Worm (Caenorhabditis elegans) whole organism, L2 larva: ENCODE results near the gene cyl-1.

Experiments used
- C34F6.9 ChIP-seq: fragments of 150-350 bp; optimal IDR thresholded peaks from 2 replicates; lab custom pipeline; 2014; ENCODE audit warnings: missing biosample characterization, missing genetic modification characterization
- R02D3.7 ChIP-seq: fragments of 150-350 bp; optimal IDR thresholded peaks from 2 replicates; lab custom pipeline; 2014; ENCODE audit warnings: missing biosample characterization, missing genetic modification characterization
- Y55F3AM.14 ChIP-seq: fragments of 200-800 bp; sonication (Bioruptor generic); optimal IDR thresholded peaks from 2 replicates; lab custom pipeline; 2018; ENCODE audit warnings: mild to moderate bottlenecking, missing genetic modification characterization, missing compliant biosample characterization
- ZK546.5 ChIP-seq: sonication (generic microtip); optimal IDR thresholded peaks from 2 replicates; lab custom pipeline; 2017; ENCODE audit warnings: missing biosample characterization, missing genetic modification characterization
- alr-1 ChIP-seq: fragments of 150-350 bp; optimal IDR thresholded peaks from 2 replicates; lab custom pipeline; 2014; ENCODE audit warnings: missing biosample characterization, missing genetic modification characterization
- ama-1 ChIP-seq: fragments of 150-350 bp; optimal IDR thresholded peaks from 2 replicates; lab custom pipeline; 2018; ENCODE audit warnings: inconsistent platforms
- blmp-1 ChIP-seq: sonication (generic microtip); optimal IDR thresholded peaks from 2 replicates; lab custom pipeline; 2017; ENCODE audit warnings: missing genetic modification characterization, mild to moderate bottlenecking, missing compliant biosample characterization, antibody characterized with exemption, moderate library complexity; ENCODE audit not compliant: insufficient read depth
- ceh-82 ChIP-seq: fragments of 150-350 bp; optimal IDR thresholded peaks from 2 replicates; lab custom pipeline; 2014; ENCODE audit warnings: missing biosample characterization, missing genetic modification characterization
- crh-2 ChIP-seq: sonication (generic microtip); optimal IDR thresholded peaks from 2 replicates; lab custom pipeline; 2017; ENCODE audit warnings: missing biosample characterization, missing genetic modification characterization
- elt-3 ChIP-seq: sonication (generic microtip); optimal IDR thresholded peaks from 2 replicates; lab custom pipeline; 2017; ENCODE audit warnings: missing biosample characterization, missing genetic modification characterization
- fos-1 ChIP-seq: fragments of 150-350 bp; optimal IDR thresholded peaks from 2 replicates; lab custom pipeline; 2014; ENCODE audit warnings: missing biosample characterization, missing genetic modification characterization
- gmeb-1 ChIP-seq: fragments of 150-350 bp; optimal IDR thresholded peaks from 2 replicates; lab custom pipeline; 2014; ENCODE audit warnings: missing biosample characterization, missing genetic modification characterization
- lin-11 ChIP-seq: fragments of 150-350 bp; sonication (generic microtip); optimal IDR thresholded peaks from 2 replicates; lab custom pipeline; 2014; ENCODE audit warnings: missing biosample characterization, missing genetic modification characterization, inconsistent platforms, mixed read lengths
- lin-13 ChIP-seq: fragments of 150-350 bp; optimal IDR thresholded peaks from 2 replicates; lab custom pipeline; 2014; ENCODE audit warnings: missing biosample characterization, missing genetic modification reagents, missing genetic modification characterization
- lin-39 ChIP-seq: fragments of 150-350 bp; optimal IDR thresholded peaks from 2 replicates; lab custom pipeline; 2014; ENCODE audit warnings: missing biosample characterization, missing genetic modification reagents, missing genetic modification characterization
- lsy-2 ChIP-seq, 2 experiments: fragments of 150-350 bp in 1 of 2; sonication (generic microtip) in 1 of 2; optimal IDR thresholded peaks; 2 replicates each; lab custom pipeline; 2014 to 2017; ENCODE audit warnings: missing biosample characterization in 2 of 2, missing genetic modification characterization in 2 of 2
- nhr-10 ChIP-seq: sonication (generic microtip); optimal IDR thresholded peaks from 2 replicates; lab custom pipeline; 2017; ENCODE audit warnings: missing biosample characterization, missing genetic modification characterization
- nhr-11 ChIP-seq: fragments of 150-350 bp; optimal IDR thresholded peaks from 2 replicates; lab custom pipeline; 2014; ENCODE audit warnings: missing biosample characterization, missing genetic modification characterization
- nhr-12 ChIP-seq: fragments of 150-350 bp; optimal IDR thresholded peaks from 2 replicates; lab custom pipeline; 2014; ENCODE audit warnings: missing biosample characterization, missing genetic modification characterization
- nhr-237 ChIP-seq: fragments of 150-350 bp; optimal IDR thresholded peaks from 2 replicates; lab custom pipeline; 2014; ENCODE audit warnings: missing biosample characterization, missing genetic modification characterization
- nhr-25 ChIP-seq: fragments of 150-350 bp; sonication (generic microtip); optimal IDR thresholded peaks from 3 replicates; lab custom pipeline; 2014; ENCODE audit warnings: missing biosample characterization, missing genetic modification characterization
- nhr-6 ChIP-seq: fragments of 150-350 bp; optimal IDR thresholded peaks from 2 replicates; lab custom pipeline; 2014; ENCODE audit warnings: missing biosample characterization, missing genetic modification characterization
- nhr-77 ChIP-seq: fragments of 150-350 bp; optimal IDR thresholded peaks from 2 replicates; lab custom pipeline; 2014; ENCODE audit warnings: missing biosample characterization, missing genetic modification characterization
- sem-4 ChIP-seq: fragments of 150-350 bp; optimal IDR thresholded peaks from 2 replicates; lab custom pipeline; 2014; ENCODE audit warnings: missing biosample characterization, missing genetic modification reagents, missing genetic modification characterization
- sma-3 ChIP-seq: sonication (generic microtip); optimal IDR thresholded peaks from 2 replicates; lab custom pipeline; 2016; ENCODE audit warnings: missing genetic modification reagents, missing genetic modification characterization, missing compliant biosample characterization
- sma-9 ChIP-seq, 2 experiments: fragments of 150-350 bp in 1 of 2; sonication (generic microtip) in 1 of 2; optimal IDR thresholded peaks; 2 replicates each; lab custom pipeline; 2014 to 2016; ENCODE audit warnings: missing genetic modification characterization in 2 of 2, mild to moderate bottlenecking in 1 of 2, missing biosample characterization in 1 of 2, missing compliant biosample characterization in 1 of 2, missing genetic modification reagents in 1 of 2, moderate library complexity in 1 of 2
- unc-62 ChIP-seq: fragments of 150-350 bp; optimal IDR thresholded peaks from 2 replicates; lab custom pipeline; 2014; ENCODE audit warnings: missing biosample characterization, missing genetic modification reagents, missing genetic modification characterization
- zag-1 ChIP-seq: fragments of 150-350 bp; optimal IDR thresholded peaks from 2 replicates; lab custom pipeline; 2014; ENCODE audit warnings: missing biosample characterization, missing genetic modification characterization
- ztf-1 ChIP-seq: fragments of 200-800 bp; sonication (Bioruptor generic); conservative IDR thresholded peaks from 2 replicates; pipeline ENCODE4 v1.3.6; 2022; ENCODE audit warnings: missing genetic modification characterization, missing compliant biosample characterization
- ztf-4 ChIP-seq: fragments of 150-350 bp; optimal IDR thresholded peaks from 2 replicates; lab custom pipeline; 2014; ENCODE audit warnings: missing biosample characterization, missing genetic modification characterization

The cyl-1 gene

ce11 chrV:11997403-11997802, 3.9 kb upstream of the cyl-1 start:
- TF ChIP-seq nhr-12 (no peak), nhr-77 (tag; lab: Kevin White, UChicago) (no peak), lin-11 (no peak), unc-62 (GFP tag; lab: Kevin White, UChicago) (no peak), sem-4 (tag; lab: Kevin White, UChicago) (no peak), ceh-82 (no peak), ztf-4 (no peak), nhr-10 (tag; lab: Kevin White, UChicago) (no peak), nhr-6 (tag; lab: Kevin White, UChicago) (no peak), ama-1 (lab: Kevin White, UChicago) (no peak), R02D3.7 (no peak)

- no peak for TF ChIP-seq nhr-10 (tag; lab: Kevin White, UChicago)
- TF ChIP-seq zag-1 (tag; lab: Kevin White, UChicago), result no peak
- no peak for TF ChIP-seq nhr-12
- no peak for TF ChIP-seq lin-39 (tag; lab: Kevin White, UChicago)
- TF ChIP-seq sma-9 (GFP tag; optimal IDR thresholded peaks at IDR 0.05; lab: Kevin White, UChicago), result no peak
- no peak for TF ChIP-seq sma-9 (tag; optimal IDR thresholded peaks at IDR 0.05; lab: Kevin White, UChicago)
- TF ChIP-seq fos-1 (tag; lab: Kevin White, UChicago), result no peak
- TF ChIP-seq, all 48 proteins: peak for 0
Observed at ce11 chrV:11995862-11996261, 2.3 kb upstream of the cyl-1 start, which contains the start of gene C52E4.12. C52E4.12 (plus strand) TSS chrV:11996162.

- TF ChIP-seq nhr-11 (tag; lab: Kevin White, UChicago) (no peak), sma-9 (GFP tag; optimal IDR thresholded peaks at IDR 0.05; lab: Kevin White, UChicago) (peak; percentile 14), sma-9 (tag; optimal IDR thresholded peaks at IDR 0.05; lab: Kevin White, UChicago) (no peak), nhr-12 (no peak), sem-4 (tag; lab: Kevin White, UChicago) (peak; percentile 31), lsy-2 (tag; optimal IDR thresholded peaks at IDR 0.05; lab: Kevin White, UChicago) (no peak), sma-3 (GFP tag; lab: Kevin White, UChicago) (no peak), crh-2 (tag; lab: Kevin White, UChicago) (peak; percentile 6), ZK546.5 (no peak)
Observed at ce11 chrV:11990511-11991127, 2.9 kb downstream of the cyl-1 start.

- TF ChIP-seq fos-1 (tag; lab: Kevin White, UChicago) (peak; percentile 31), lin-13 (GFP tag; lab: Kevin White, UChicago) (no peak), gmeb-1 (tag; lab: Kevin White, UChicago) (no peak), blmp-1 (tag; lab: Kevin White, UChicago) (peak; percentile 34), alr-1 (tag; lab: Kevin White, UChicago) (no peak), nhr-10 (tag; lab: Kevin White, UChicago) (no peak), ceh-82 (no peak), elt-3 (tag; lab: Kevin White, UChicago) (no peak), sma-3 (GFP tag; lab: Kevin White, UChicago) (no peak), nhr-237 (tag; lab: Kevin White, UChicago) (no peak), Y55F3AM.14 (GFP tag; lab: Kevin White, UChicago) (no peak), C34F6.9 (tag; lab: Kevin White, UChicago) (no peak), crh-2 (tag; lab: Kevin White, UChicago) (peak; percentile 7), ztf-1 (GFP tag; lab: Robert Waterston, UW) (no peak), nhr-12 (no peak)
- TF ChIP-seq, all 48 proteins: peak for 3
Observed at ce11 chrV:11989861-11990260, 3.7 kb downstream of the cyl-1 start.

ce11 chrV:11986078-11986869, 7.2 kb downstream of the cyl-1 start:
- TF ChIP-seq blmp-1 (tag; lab: Kevin White, UChicago), result peak; percentile 78
- TF ChIP-seq sma-9 (GFP tag; optimal IDR thresholded peaks at IDR 0.05; lab: Kevin White, UChicago), result peak; percentile 25
- no peak for TF ChIP-seq sma-9 (tag; optimal IDR thresholded peaks at IDR 0.05; lab: Kevin White, UChicago)
- no peak for TF ChIP-seq elt-3 (tag; lab: Kevin White, UChicago)
- no peak for TF ChIP-seq nhr-25
- peak; percentile 12 for TF ChIP-seq crh-2 (tag; lab: Kevin White, UChicago)
- TF ChIP-seq zag-1 (tag; lab: Kevin White, UChicago), result peak; percentile 30
- TF ChIP-seq C34F6.9 (tag; lab: Kevin White, UChicago), result peak; percentile 27
- TF ChIP-seq sem-4 (tag; lab: Kevin White, UChicago), result peak; percentile 68
- peak; percentile 83 for TF ChIP-seq fos-1 (tag; lab: Kevin White, UChicago)
